Worm (Caenorhabditis elegans): ENCODE results near the gene mrps-31.

Gene mrps-31

ce11 chrIII:3650266-3650665, 20.1 kb upstream of the mrps-31 start:
- TF ChIP-seq hsf-1 (GFP tag; IDR thresholded peaks at IDR 0.05) = peak; percentile 49; the same call in 1 of the 2 replicates
- TF ChIP-seq nhr-80 (tag; optimal IDR thresholded peaks at IDR 0.05) = peak; percentile 26
- TF ChIP-seq hrde-1 (tag; optimal IDR thresholded peaks at IDR 0.05; ENCODE audit: borderline replicate concordance) = no peak
- peak; percentile 11 for TF ChIP-seq ztf-26 (tag; optimal IDR thresholded peaks at IDR 0.05)

- TF ChIP-seq nhr-80 (tag; optimal IDR thresholded peaks at IDR 0.05) (peak; percentile 64), ceh-79 (tag; optimal IDR thresholded peaks at IDR 0.05) (no peak), somi-1 (GFP tag; optimal IDR thresholded peaks at IDR 0.05) (no peak), lsy-27 (tag; optimal IDR thresholded peaks at IDR 0.05; ENCODE audit: borderline replicate concordance, insufficient read depth) (no peak), hmg-1.2 (GFP tag; IDR thresholded peaks at IDR 0.05) (no peak)
These were observed 19.1 kb upstream of the mrps-31 start for ce11 chrIII:3649305-3649704.

ce11 chrIII:3644075-3644474, 13.9 kb upstream of the mrps-31 start, which contains the start of gene unc-93:
unc-93 (plus strand) TSS chrIII:3644375.
- TF ChIP-seq him-1 (tag; optimal IDR thresholded peaks at IDR 0.05) (peak; percentile 16), ceh-58 (GFP tag; IDR thresholded peaks at IDR 0.05) (no peak), Y53F4B.3 (GFP tag; IDR thresholded peaks at IDR 0.05) (no peak), lin-54 (GFP tag; optimal IDR thresholded peaks at IDR 0.05) (peak; percentile 22), nfya-2 (GFP tag; IDR thresholded peaks at IDR 0.05) (no peak), B0035.1 (tag; optimal IDR thresholded peaks at IDR 0.05) (no peak), F23B12.7 (tag; optimal IDR thresholded peaks at IDR 0.05; ENCODE audit: insufficient read depth) (no peak), tbx-9 (tag; optimal IDR thresholded peaks at IDR 0.05; ENCODE audit: borderline replicate concordance) (no peak), madf-3 (GFP tag; IDR thresholded peaks at IDR 0.05) (no peak)

DNA sequence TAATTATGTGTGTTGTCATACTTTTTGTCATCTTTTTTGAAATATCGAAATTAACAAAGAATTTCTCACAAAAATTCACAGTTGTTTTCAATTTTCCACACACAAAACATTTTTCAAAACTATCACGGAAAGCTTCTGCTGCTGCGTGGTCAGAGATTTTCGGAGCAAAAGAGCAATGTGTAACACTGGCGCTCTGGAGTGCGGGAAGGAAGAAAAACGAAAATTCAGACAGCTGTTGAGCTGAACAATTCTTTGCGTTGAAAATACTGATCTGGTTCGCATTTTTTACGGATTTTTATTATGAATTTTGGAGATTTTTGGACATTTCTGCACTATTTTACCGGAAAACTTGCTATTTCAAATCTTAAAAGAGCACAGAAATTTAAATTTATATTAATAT, 13.4 kb upstream of the mrps-31 start:
- TF ChIP-seq F52B5.7 (tag; optimal IDR thresholded peaks at IDR 0.05) (no peak), Y95B8A.8 (GFP tag; IDR thresholded peaks at IDR 0.05) (no peak), nhr-80 (tag; optimal IDR thresholded peaks at IDR 0.05) (no peak)

DNA sequence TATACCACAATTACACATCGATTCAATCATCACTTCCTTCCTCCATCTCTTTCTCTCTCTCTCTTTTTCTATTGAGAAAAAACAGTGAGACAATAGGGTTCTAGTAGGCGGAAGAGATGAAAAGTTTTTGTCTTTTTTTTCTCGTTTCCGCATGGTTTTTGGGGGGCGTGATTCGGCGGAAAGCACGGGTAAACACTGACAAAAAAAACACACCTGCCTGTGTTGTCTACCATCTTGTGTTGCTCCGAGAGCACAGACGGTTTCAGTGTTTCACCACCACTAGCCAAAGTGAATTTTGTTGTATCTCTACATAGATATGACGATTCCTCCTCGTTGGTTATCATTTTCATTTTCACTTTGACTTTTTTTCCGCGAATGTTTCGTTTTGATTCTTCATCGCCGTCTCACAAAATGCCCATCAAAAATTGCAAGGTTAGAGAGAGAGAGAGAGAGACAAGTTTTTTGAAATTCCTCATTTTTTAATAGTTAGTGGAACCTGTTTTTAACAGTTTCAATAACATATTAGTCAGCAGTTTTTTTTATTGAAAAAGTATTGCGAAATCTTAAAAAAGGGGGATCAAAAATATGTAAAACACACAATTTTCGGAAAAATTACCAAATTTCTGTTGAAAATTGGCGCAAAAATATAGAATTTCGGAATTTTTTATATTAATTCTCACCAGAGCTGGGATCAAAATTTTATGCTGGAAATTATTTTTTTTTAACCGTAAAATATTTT, 7.2 kb upstream of the mrps-31 start:
- TF ChIP-seq K11D2.4 (GFP tag; IDR thresholded peaks at IDR 0.05) (no peak), atf-7 (tag; optimal IDR thresholded peaks at IDR 0.05) (no peak), B0035.1 (tag; optimal IDR thresholded peaks at IDR 0.05) (no peak), attf-5 (GFP tag; optimal IDR thresholded peaks at IDR 0.05) (peak; percentile 61), zfh-2 (GFP tag; conservative IDR thresholded peaks at IDR 0.05) (peak; percentile 45; the same call in 1 of the 2 replicates), aptf-2 (GFP tag; conservative IDR thresholded peaks at IDR 0.05) (no peak), dpl-1 (GFP tag; optimal IDR thresholded peaks at IDR 0.05) (no peak), snpc-3.4 (tag; optimal IDR thresholded peaks at IDR 0.05) (no peak), nfyb-1 (GFP tag; IDR thresholded peaks at IDR 0.05) (no peak), C06A6.2 (GFP tag; conservative IDR thresholded peaks at IDR 0.05) (no peak), nhr-80 (tag; optimal IDR thresholded peaks at IDR 0.05) (peak; percentile 86), F23B12.7 (tag; optimal IDR thresholded peaks at IDR 0.05; ENCODE audit: insufficient read depth) (no peak), gei-17 (GFP tag; optimal IDR thresholded peaks at IDR 0.05) (no peak), sea-2 (GFP tag; IDR thresholded peaks at IDR 0.05) (no peak), cebp-1 (GFP tag; IDR thresholded peaks at IDR 0.05) (peak; percentile 52; the same call in 1 of the 2 replicates), cebp-1 (tag; optimal IDR thresholded peaks at IDR 0.05) (peak; percentile 91)
